Fruit fly (Drosophila melanogaster): ENCODE measurements around the gene CG2246.

Gene CG2246

dm6 chr3R:30579129-30579528 lies 22.2 kb downstream of the CG2246 start, which contains the start of gene CG9702:
TSS of gene CG9702 (plus strand) at chr3R:30579429.
- TF ChIP-seq CG34367 (tag; optimal IDR thresholded peaks at IDR 0.05) (no peak), CG13204 (GFP tag; optimal IDR thresholded peaks at IDR 0.05) (no peak), CG32121 (GFP tag; IDR thresholded peaks at IDR 0.05) (no peak), rn (GFP tag; IDR thresholded peaks at IDR 0.05) (no peak), Snoo (tag; optimal IDR thresholded peaks at IDR 0.05) (no peak), CG4496 (GFP tag; IDR thresholded peaks at IDR 0.05) (no peak), EcR (GFP tag; optimal IDR thresholded peaks at IDR 0.05) (no peak), gl (tag; optimal IDR thresholded peaks at IDR 0.05) (no peak), Pif1B (GFP tag; optimal IDR thresholded peaks at IDR 0.05) (no peak), Pif1A (GFP tag; optimal IDR thresholded peaks at IDR 0.05) (no peak), D1 (tag; optimal IDR thresholded peaks at IDR 0.05) (no peak), CG9948 (tag; optimal IDR thresholded peaks at IDR 0.05) (no peak), Ets98B (GFP tag; IDR thresholded peaks at IDR 0.05) (no peak), fd96Ca (GFP tag; IDR thresholded peaks at IDR 0.05) (no peak), CG8159 (tag; optimal IDR thresholded peaks at IDR 0.05) (no peak), CG8301 (tag; optimal IDR thresholded peaks at IDR 0.05) (no peak), CG12605 (GFP tag; IDR thresholded peaks at IDR 0.05) (no peak), CG10348 (GFP tag; IDR thresholded peaks at IDR 0.05) (no peak), CG14655 (GFP tag; optimal IDR thresholded peaks at IDR 0.05) (no peak)

DNA sequence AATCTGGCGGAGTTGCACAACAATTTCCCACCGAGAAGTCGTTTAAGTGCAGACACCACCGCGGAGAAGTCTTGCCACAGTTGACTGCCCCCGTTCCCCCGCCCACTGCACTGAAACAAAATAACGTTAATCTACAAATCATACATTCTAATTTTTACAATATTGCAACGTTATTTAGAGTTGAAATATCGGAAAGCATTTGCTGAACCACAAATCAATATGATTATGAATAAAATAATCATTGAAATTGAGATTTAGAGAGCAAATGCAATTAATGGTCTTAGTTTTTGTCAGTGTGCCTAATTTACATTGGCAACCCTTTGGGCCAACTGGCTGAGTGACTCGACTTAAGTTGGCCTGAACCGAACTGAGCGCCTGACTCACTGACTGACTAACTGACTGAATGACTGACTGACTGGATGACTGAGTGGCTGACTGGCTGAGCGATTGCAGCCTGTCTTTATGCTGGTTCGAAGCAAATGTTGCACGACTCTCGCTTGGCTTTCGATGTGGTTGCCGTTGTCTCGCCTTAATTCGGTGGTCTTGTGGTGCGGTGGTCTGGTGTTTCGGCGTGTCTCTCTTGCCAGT lies 30.6 kb downstream of the CG2246 start:
- TF ChIP-seq CG15710 (tag; optimal IDR thresholded peaks at IDR 0.05) (peak; percentile 88), D1 (tag; optimal IDR thresholded peaks at IDR 0.05) (no peak), CG14655 (GFP tag; optimal IDR thresholded peaks at IDR 0.05) (peak; percentile 88), fd96Ca (GFP tag; IDR thresholded peaks at IDR 0.05) (peak; percentile 85), CG13204 (GFP tag; optimal IDR thresholded peaks at IDR 0.05) (peak; percentile 71), CG8159 (tag; optimal IDR thresholded peaks at IDR 0.05) (peak; percentile 92), CG32121 (GFP tag; IDR thresholded peaks at IDR 0.05) (peak; percentile 89), CG8301 (tag; optimal IDR thresholded peaks at IDR 0.05) (peak; percentile 90), Pif1A (GFP tag; optimal IDR thresholded peaks at IDR 0.05) (peak; percentile 88), EcR (GFP tag; optimal IDR thresholded peaks at IDR 0.05) (peak; percentile 75), CG34367 (tag; optimal IDR thresholded peaks at IDR 0.05) (peak; percentile 92), Pif1B (GFP tag; optimal IDR thresholded peaks at IDR 0.05) (peak; percentile 90), CG4496 (GFP tag; IDR thresholded peaks at IDR 0.05) (peak; percentile 92), Ets98B (GFP tag; IDR thresholded peaks at IDR 0.05) (peak; percentile 89), Snoo (tag; optimal IDR thresholded peaks at IDR 0.05) (peak; percentile 88), rn (GFP tag; IDR thresholded peaks at IDR 0.05) (peak; percentile 74), CG17806 (tag; optimal IDR thresholded peaks at IDR 0.05) (peak; percentile 92), CG12605 (GFP tag; IDR thresholded peaks at IDR 0.05) (peak; percentile 72), CG10348 (GFP tag; IDR thresholded peaks at IDR 0.05) (peak; percentile 80), CG9948 (tag; optimal IDR thresholded peaks at IDR 0.05) (peak; percentile 93), gl (tag; optimal IDR thresholded peaks at IDR 0.05) (peak; percentile 83)

dm6 chr3R:30567215-30567614 lies 34.1 kb downstream of the CG2246 start:
- TF ChIP-seq CG32121 (GFP tag; IDR thresholded peaks at IDR 0.05) (peak; percentile 34; the same call in 1 of the 2 replicates), CG10348 (GFP tag; IDR thresholded peaks at IDR 0.05) (no peak), Snoo (tag; optimal IDR thresholded peaks at IDR 0.05) (no peak), Pif1B (GFP tag; optimal IDR thresholded peaks at IDR 0.05) (peak; percentile 4), D1 (tag; optimal IDR thresholded peaks at IDR 0.05) (no peak), CG4496 (GFP tag; IDR thresholded peaks at IDR 0.05) (peak; percentile 76), gl (tag; optimal IDR thresholded peaks at IDR 0.05) (no peak), Pif1A (GFP tag; optimal IDR thresholded peaks at IDR 0.05) (peak; percentile 60), fd96Ca (GFP tag; IDR thresholded peaks at IDR 0.05) (peak; percentile 76), CG9948 (tag; optimal IDR thresholded peaks at IDR 0.05) (peak; percentile 53), CG17806 (tag; optimal IDR thresholded peaks at IDR 0.05) (peak; percentile 36), CG14655 (GFP tag; optimal IDR thresholded peaks at IDR 0.05) (peak; percentile 80), CG8301 (tag; optimal IDR thresholded peaks at IDR 0.05) (peak; percentile 80), CG8159 (tag; optimal IDR thresholded peaks at IDR 0.05) (peak; percentile 31), CG12605 (GFP tag; IDR thresholded peaks at IDR 0.05) (peak; percentile 45; the same call in 1 of the 2 replicates), CG15710 (tag; optimal IDR thresholded peaks at IDR 0.05) (peak; percentile 31), CG13204 (GFP tag; optimal IDR thresholded peaks at IDR 0.05) (no peak), Ets98B (GFP tag; IDR thresholded peaks at IDR 0.05) (peak; percentile 76)

DNA sequence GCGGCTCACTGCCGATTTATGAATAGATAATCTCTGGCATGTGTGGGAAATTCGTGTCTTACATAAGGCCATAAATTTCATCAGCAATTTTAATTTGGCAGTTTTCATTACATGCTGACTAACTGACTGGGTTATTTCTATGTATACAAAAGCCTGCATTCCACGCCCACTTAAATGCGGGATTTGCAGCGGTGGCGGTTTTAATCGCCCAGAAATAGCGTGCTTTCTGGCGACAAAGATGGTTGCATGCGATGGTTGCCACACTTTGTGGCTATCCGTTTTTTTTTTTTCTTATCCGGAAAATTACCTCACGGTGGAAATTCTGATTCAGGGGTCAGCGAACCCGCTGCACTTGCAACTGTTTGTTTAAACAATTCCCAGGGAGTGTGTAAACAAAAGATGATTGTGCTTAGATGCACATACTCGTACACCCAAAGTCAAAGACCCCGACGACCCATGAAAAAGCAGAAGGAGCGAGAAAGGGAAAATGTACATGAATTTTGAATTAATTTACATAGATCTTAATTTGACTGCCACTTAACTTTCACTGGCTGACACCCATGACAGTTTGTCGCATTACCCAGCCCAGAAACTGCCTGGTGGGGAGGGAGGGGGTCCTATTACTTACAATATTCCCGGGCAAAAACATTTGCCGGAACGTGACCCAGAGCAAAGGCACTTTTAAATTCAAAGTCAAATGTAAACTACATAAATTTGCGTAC lies 34.9 kb downstream of the CG2246 start:
- TF ChIP-seq CG15710 (tag; optimal IDR thresholded peaks at IDR 0.05) (no peak), CG13204 (GFP tag; optimal IDR thresholded peaks at IDR 0.05) (no peak), Pif1A (GFP tag; optimal IDR thresholded peaks at IDR 0.05) (no peak), Ets98B (GFP tag; IDR thresholded peaks at IDR 0.05) (no peak), CG34367 (tag; optimal IDR thresholded peaks at IDR 0.05) (no peak), gl (tag; optimal IDR thresholded peaks at IDR 0.05) (no peak), CG9948 (tag; optimal IDR thresholded peaks at IDR 0.05) (no peak), CG10348 (GFP tag; IDR thresholded peaks at IDR 0.05) (no peak), Snoo (tag; optimal IDR thresholded peaks at IDR 0.05) (no peak), rn (GFP tag; IDR thresholded peaks at IDR 0.05) (no peak), CG17806 (tag; optimal IDR thresholded peaks at IDR 0.05) (no peak), EcR (GFP tag; optimal IDR thresholded peaks at IDR 0.05) (no peak), D1 (tag; optimal IDR thresholded peaks at IDR 0.05) (no peak), CG32121 (GFP tag; IDR thresholded peaks at IDR 0.05) (no peak), CG12605 (GFP tag; IDR thresholded peaks at IDR 0.05) (no peak), CG8159 (tag; optimal IDR thresholded peaks at IDR 0.05) (no peak)

- TF ChIP-seq rn (GFP tag; IDR thresholded peaks at IDR 0.05) (no peak), fd96Ca (GFP tag; IDR thresholded peaks at IDR 0.05) (no peak), CG8159 (tag; optimal IDR thresholded peaks at IDR 0.05) (peak; percentile 0), CG13204 (GFP tag; optimal IDR thresholded peaks at IDR 0.05) (no peak), CG10348 (GFP tag; IDR thresholded peaks at IDR 0.05) (no peak), CG9948 (tag; optimal IDR thresholded peaks at IDR 0.05) (no peak), Ets98B (GFP tag; IDR thresholded peaks at IDR 0.05) (no peak), CG4496 (GFP tag; IDR thresholded peaks at IDR 0.05) (0 out of 3 replicates have a peak, but pooled peaks have one; percentile 25), gl (tag; optimal IDR thresholded peaks at IDR 0.05) (no peak), CG12605 (GFP tag; IDR thresholded peaks at IDR 0.05) (no peak), Snoo (tag; optimal IDR thresholded peaks at IDR 0.05) (no peak), Pif1A (GFP tag; optimal IDR thresholded peaks at IDR 0.05) (no peak), CG15710 (tag; optimal IDR thresholded peaks at IDR 0.05) (no peak), CG32121 (GFP tag; IDR thresholded peaks at IDR 0.05) (peak; percentile 13; the same call in 1 of the 2 replicates), CG8301 (tag; optimal IDR thresholded peaks at IDR 0.05) (no peak), CG14655 (GFP tag; optimal IDR thresholded peaks at IDR 0.05) (peak; percentile 6), D1 (tag; optimal IDR thresholded peaks at IDR 0.05) (no peak), Pif1B (GFP tag; optimal IDR thresholded peaks at IDR 0.05) (no peak), EcR (GFP tag; optimal IDR thresholded peaks at IDR 0.05) (no peak), CG17806 (tag; optimal IDR thresholded peaks at IDR 0.05) (no peak), CG34367 (tag; optimal IDR thresholded peaks at IDR 0.05) (no peak)
Measured at dm6 chr3R:30564479-30564878, 36.8 kb downstream of the CG2246 start.

Data from whole organism, pupa.